Worm (Caenorhabditis elegans) whole organism, early embryonic: ENCODE measurements around the gene tyr-6.

Experiments
- B0310.2 ChIP-seq: sonication (generic microtip); optimal IDR thresholded peaks from 2 replicates; lab custom pipeline; 2016; ENCODE audit warnings: mild to moderate bottlenecking, missing genetic modification characterization, missing compliant biosample characterization
- F13C5.2 ChIP-seq: sonication (generic microtip); optimal IDR thresholded peaks from 2 replicates; lab custom pipeline; 2017; ENCODE audit warnings: mild to moderate bottlenecking, missing genetic modification characterization, inconsistent platforms, missing compliant biosample characterization
- aly-1 ChIP-seq: sonication (generic microtip); optimal IDR thresholded peaks from 2 replicates; lab custom pipeline; 2016; ENCODE audit warnings: missing genetic modification characterization, missing compliant biosample characterization
- ama-1 ChIP-seq: fragments of 150-350 bp; optimal IDR thresholded peaks from 2 replicates; lab custom pipeline; 2014
- ceh-13 ChIP-seq: fragments of 200-800 bp; sonication (Bioruptor generic); optimal IDR thresholded peaks from 2 replicates; lab custom pipeline; 2018; ENCODE audit warnings: mild to moderate bottlenecking, missing genetic modification characterization, missing compliant biosample characterization
- ceh-36 ChIP-seq: sonication (generic microtip); optimal IDR thresholded peaks from 2 replicates; lab custom pipeline; 2016; ENCODE audit warnings: missing genetic modification characterization, inconsistent platforms, missing compliant biosample characterization
- ets-7 ChIP-seq: sonication (generic microtip); optimal IDR thresholded peaks from 2 replicates; lab custom pipeline; 2016; ENCODE audit warnings: missing genotype, missing genetic modification characterization, missing compliant biosample characterization
- flt-1 ChIP-seq: fragments of 200-800 bp; sonication (Bioruptor generic); IDR thresholded peaks from 2 replicates; pipeline ENCODE4 v1.3.6; 2022; ENCODE audit warnings: missing genetic modification characterization, missing compliant biosample characterization
- hmbx-1 ChIP-seq: sonication (generic microtip); optimal IDR thresholded peaks from 2 replicates; lab custom pipeline; 2016; ENCODE audit warnings: mild to moderate bottlenecking, missing genetic modification characterization, missing compliant biosample characterization
- hmg-4 ChIP-seq: fragments of 200-800 bp; sonication (Bioruptor generic); optimal IDR thresholded peaks from 2 replicates; lab custom pipeline; 2018; ENCODE audit warnings: mild to moderate bottlenecking, missing genetic modification characterization, missing compliant biosample characterization
- hnd-1 ChIP-seq: sonication (generic microtip); optimal IDR thresholded peaks from 2 replicates; lab custom pipeline; 2016; ENCODE audit warnings: missing genetic modification characterization, missing compliant biosample characterization
- pes-1 ChIP-seq: fragments of 200-800 bp; sonication (Bioruptor generic); IDR thresholded peaks from 2 replicates; pipeline ENCODE4 v1.3.6; 2022; ENCODE audit warnings: missing genetic modification reagents, missing genetic modification characterization, missing compliant biosample characterization
- scrt-1 ChIP-seq: fragments of 200-800 bp; sonication (Bioruptor generic); IDR thresholded peaks from 2 replicates; pipeline ENCODE4 v1.3.6; 2022; ENCODE audit warnings: missing genetic modification characterization, missing compliant biosample characterization
- sea-1 ChIP-seq: fragments of 200-800 bp; sonication (Bioruptor generic); conservative IDR thresholded peaks from 2 replicates; pipeline ENCODE4 v1.3.6; 2022; ENCODE audit warnings: missing genetic modification characterization, missing compliant biosample characterization
- tbx-11 ChIP-seq: fragments of 200-800 bp; sonication (Bioruptor generic); IDR thresholded peaks from 2 replicates; pipeline ENCODE4 v1.3.6; 2022; ENCODE audit warnings: missing genetic modification characterization, missing compliant biosample characterization
- tbx-37 ChIP-seq: fragments of 200-800 bp; sonication (Bioruptor generic); conservative IDR thresholded peaks from 2 replicates; pipeline ENCODE4 v1.3.6; 2022; ENCODE audit warnings: missing genetic modification reagents, missing genetic modification characterization, missing compliant biosample characterization
- tra-4 ChIP-seq: sonication (generic microtip); optimal IDR thresholded peaks from 2 replicates; lab custom pipeline; 2017; ENCODE audit warnings: missing genetic modification characterization, missing compliant biosample characterization

The tyr-6 gene

DNA sequence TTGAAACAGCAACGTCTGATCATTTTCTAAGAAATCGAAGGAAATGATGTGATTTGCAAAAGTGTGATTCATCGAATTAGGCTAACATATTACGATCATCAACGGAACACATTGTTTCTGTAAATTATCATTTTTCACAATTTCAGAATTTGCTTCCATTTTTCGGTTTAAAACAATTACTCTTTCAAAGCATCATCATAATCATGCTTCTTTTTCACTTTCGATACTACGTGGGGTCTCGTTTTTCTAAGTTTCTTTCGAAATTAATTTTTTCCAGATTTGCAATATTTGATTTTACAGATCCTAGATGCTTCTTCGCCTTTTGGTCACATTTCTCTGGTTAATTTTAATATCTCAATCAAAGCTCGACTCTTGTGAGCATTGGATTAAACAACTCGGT is at the start of gene tyr-6:
tyr-6 (plus strand) TSS at position 301 of the 400 bp plus-strand sequence.
- TF ChIP-seq ets-7 (tag; lab: Kevin White, UChicago): no peak
- no peak for TF ChIP-seq hmbx-1
- TF ChIP-seq scrt-1: no peak
- TF ChIP-seq tra-4 (tag; lab: Kevin White, UChicago): no peak
- TF ChIP-seq ama-1 (lab: Kevin White, UChicago): no peak
- no peak for TF ChIP-seq flt-1 (GFP tag; lab: Robert Waterston, UW)
- TF ChIP-seq hnd-1 (tag; lab: Kevin White, UChicago): no peak
- TF ChIP-seq ceh-13: no peak
- no peak for TF ChIP-seq hmg-4 (GFP tag; lab: Kevin White, UChicago)
- TF ChIP-seq sea-1 (GFP tag; lab: Robert Waterston, UW): no peak
- no peak for TF ChIP-seq tbx-11 (GFP tag; lab: Robert Waterston, UW)
- TF ChIP-seq F13C5.2 (tag; lab: Kevin White, UChicago): no peak

DNA sequence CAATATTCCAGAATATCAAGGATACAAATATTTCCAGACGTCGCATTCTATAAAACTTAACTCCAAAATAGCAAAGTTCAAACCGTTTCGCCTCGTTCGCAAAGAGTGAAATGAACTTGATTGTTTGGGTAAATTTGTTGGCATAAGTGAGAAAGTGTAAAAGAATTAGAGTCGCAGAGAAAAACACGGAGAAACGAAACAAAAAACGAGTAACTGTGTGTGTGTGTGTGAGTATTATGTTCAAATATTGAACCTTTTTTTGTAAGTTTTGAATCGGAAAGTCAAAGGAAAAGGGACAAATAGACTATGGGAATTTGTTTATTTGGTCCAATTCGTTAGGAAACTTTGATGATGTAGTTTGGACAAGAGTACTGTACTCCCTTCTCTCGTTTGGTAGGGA is 48.7 kb upstream of the tyr-6 start, which contains the start of gene acp-7:
acp-7 (minus strand) TSS at position 101 of the 400 bp plus-strand sequence.
- TF ChIP-seq ama-1 (lab: Kevin White, UChicago) (no peak), hmbx-1 (no peak), ceh-36 (tag; lab: Kevin White, UChicago) (no peak), aly-1 (tag; lab: Kevin White, UChicago) (no peak), scrt-1 (no peak), tra-4 (tag; lab: Kevin White, UChicago) (no peak), sea-1 (GFP tag; lab: Robert Waterston, UW) (no peak), ets-7 (tag; lab: Kevin White, UChicago) (no peak), tbx-37 (no peak), pes-1 (GFP tag; lab: Robert Waterston, UW) (no peak), hnd-1 (tag; lab: Kevin White, UChicago) (no peak), B0310.2 (no peak), flt-1 (GFP tag; lab: Robert Waterston, UW) (no peak), tbx-11 (GFP tag; lab: Robert Waterston, UW) (no peak), F13C5.2 (tag; lab: Kevin White, UChicago) (no peak), ceh-13 (no peak), hmg-4 (GFP tag; lab: Kevin White, UChicago) (no peak)

DNA sequence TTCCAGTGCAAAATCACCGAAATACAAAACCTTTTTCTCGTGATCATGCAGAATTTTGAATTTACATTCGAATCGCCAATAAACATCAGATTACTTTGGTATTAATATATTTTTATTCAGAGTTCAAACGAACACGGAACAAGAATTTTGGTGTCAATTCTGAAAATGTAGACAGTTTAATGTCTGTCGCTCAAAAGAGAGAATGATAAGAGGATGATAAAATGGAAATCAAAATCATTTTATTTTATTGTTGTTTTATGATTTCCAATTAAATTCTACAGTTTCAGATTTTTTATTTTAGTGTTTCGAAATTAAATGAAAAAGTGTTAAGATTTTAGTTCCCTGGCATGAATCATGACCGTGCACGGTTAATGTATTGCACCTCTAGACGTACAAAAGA is 47.9 kb upstream of the tyr-6 start:
- no peak for TF ChIP-seq hmbx-1
- TF ChIP-seq hnd-1 (tag; lab: Kevin White, UChicago): no peak
- TF ChIP-seq ceh-13: no peak
- no peak for TF ChIP-seq tra-4 (tag; lab: Kevin White, UChicago)
- no peak for TF ChIP-seq B0310.2
- TF ChIP-seq F13C5.2 (tag; lab: Kevin White, UChicago): no peak
- TF ChIP-seq tbx-11 (GFP tag; lab: Robert Waterston, UW): no peak
- TF ChIP-seq tbx-37: no peak
- TF ChIP-seq hmg-4 (GFP tag; lab: Kevin White, UChicago): no peak
- no peak for TF ChIP-seq ama-1 (lab: Kevin White, UChicago)
- TF ChIP-seq sea-1 (GFP tag; lab: Robert Waterston, UW): no peak
- no peak for TF ChIP-seq flt-1 (GFP tag; lab: Robert Waterston, UW)
- no peak for TF ChIP-seq ets-7 (tag; lab: Kevin White, UChicago)
- no peak for TF ChIP-seq ceh-36 (tag; lab: Kevin White, UChicago)
- no peak for TF ChIP-seq scrt-1
- no peak for TF ChIP-seq aly-1 (tag; lab: Kevin White, UChicago)
- TF ChIP-seq pes-1 (GFP tag; lab: Robert Waterston, UW): no peak

DNA sequence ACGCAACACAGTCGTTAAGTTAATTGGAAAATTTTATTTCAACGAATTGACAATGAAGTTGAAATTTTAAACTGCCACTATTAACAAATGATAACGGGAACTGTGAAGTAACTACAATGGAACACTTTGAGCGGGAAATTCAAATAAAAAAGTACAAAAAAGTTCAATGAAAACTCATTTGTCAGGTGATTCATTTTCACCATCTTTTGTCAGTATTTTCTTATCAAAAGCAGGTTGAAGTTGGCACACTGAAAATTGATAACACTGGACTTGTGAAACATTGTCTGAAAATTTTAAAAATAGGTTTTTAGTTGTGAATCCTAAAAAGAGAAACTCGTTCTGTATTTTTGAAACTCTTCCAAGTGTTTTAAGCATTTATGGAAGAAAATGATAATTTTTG is 46.9 kb upstream of the tyr-6 start:
- TF ChIP-seq hmg-4 (GFP tag; lab: Kevin White, UChicago): no peak
- TF ChIP-seq scrt-1: no peak
- TF ChIP-seq F13C5.2 (tag; lab: Kevin White, UChicago): no peak
- no peak for TF ChIP-seq hnd-1 (tag; lab: Kevin White, UChicago)
- no peak for TF ChIP-seq tbx-11 (GFP tag; lab: Robert Waterston, UW)
- TF ChIP-seq pes-1 (GFP tag; lab: Robert Waterston, UW): no peak
- no peak for TF ChIP-seq tbx-37
- no peak for TF ChIP-seq ceh-13
- TF ChIP-seq tra-4 (tag; lab: Kevin White, UChicago): no peak
- no peak for TF ChIP-seq hmbx-1
- TF ChIP-seq ets-7 (tag; lab: Kevin White, UChicago): no peak
- no peak for TF ChIP-seq flt-1 (GFP tag; lab: Robert Waterston, UW)
- TF ChIP-seq aly-1 (tag; lab: Kevin White, UChicago): no peak
- TF ChIP-seq B0310.2: no peak
- TF ChIP-seq ceh-36 (tag; lab: Kevin White, UChicago): no peak
- no peak for TF ChIP-seq sea-1 (GFP tag; lab: Robert Waterston, UW)
- no peak for TF ChIP-seq ama-1 (lab: Kevin White, UChicago)

DNA sequence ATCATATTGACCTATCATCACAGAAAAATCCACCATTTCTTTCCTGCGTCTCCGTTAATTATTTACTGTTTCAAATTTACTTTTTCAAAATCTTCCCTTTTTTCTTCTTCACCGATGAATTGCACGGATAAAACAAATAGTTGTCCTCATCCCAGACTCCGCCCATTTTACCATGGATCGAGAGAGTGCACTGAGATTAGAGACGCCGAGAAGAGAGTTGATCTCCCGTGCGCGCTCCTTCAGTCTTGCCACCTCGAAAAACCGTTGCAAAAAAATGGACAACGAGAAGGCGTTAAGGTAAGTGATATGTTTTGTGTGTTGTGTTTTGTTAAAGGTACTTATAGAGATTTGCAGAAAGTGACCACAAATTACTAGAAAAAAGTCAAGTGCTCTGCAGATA is 42.3 kb upstream of the tyr-6 start, which contains the start of gene dlc-5:
dlc-5 (plus strand) TSS at position 154 of the 400 bp plus-strand sequence.
- TF ChIP-seq ceh-36 (tag; lab: Kevin White, UChicago): no peak

DNA sequence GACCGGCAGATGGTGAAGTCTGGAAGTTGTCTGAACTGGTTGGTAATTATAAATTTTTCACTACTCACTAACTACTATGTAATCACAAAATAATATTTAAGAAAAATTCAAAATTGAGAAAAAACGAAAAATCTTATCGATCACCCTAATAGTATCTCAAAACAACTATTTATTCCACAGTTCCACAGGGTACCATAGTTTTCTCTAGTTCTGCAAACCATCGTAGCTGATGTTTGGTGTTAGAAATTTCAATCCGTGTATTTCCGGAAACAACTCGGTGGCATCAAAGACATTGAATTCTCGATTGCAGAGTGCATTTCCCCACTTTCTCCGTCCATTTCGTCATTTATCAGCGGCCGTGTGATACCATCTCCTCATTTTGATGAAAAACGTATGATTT is 38.7 kb upstream of the tyr-6 start, which contains the start of gene Y73B6BL.31:
Y73B6BL.31 (plus strand) TSS at position 301 of the 400 bp plus-strand sequence.
- TF ChIP-seq hmg-4 (GFP tag; lab: Kevin White, UChicago): no peak
- TF ChIP-seq hmbx-1: no peak
- no peak for TF ChIP-seq tbx-37
- TF ChIP-seq ama-1 (lab: Kevin White, UChicago): no peak
- no peak for TF ChIP-seq ceh-13
- TF ChIP-seq flt-1 (GFP tag; lab: Robert Waterston, UW): no peak
- no peak for TF ChIP-seq sea-1 (GFP tag; lab: Robert Waterston, UW)
- no peak for TF ChIP-seq aly-1 (tag; lab: Kevin White, UChicago)
- no peak for TF ChIP-seq F13C5.2 (tag; lab: Kevin White, UChicago)
- no peak for TF ChIP-seq tbx-11 (GFP tag; lab: Robert Waterston, UW)
- no peak for TF ChIP-seq pes-1 (GFP tag; lab: Robert Waterston, UW)
- TF ChIP-seq scrt-1: no peak
- no peak for TF ChIP-seq ets-7 (tag; lab: Kevin White, UChicago)
- TF ChIP-seq ceh-36 (tag; lab: Kevin White, UChicago): no peak

DNA sequence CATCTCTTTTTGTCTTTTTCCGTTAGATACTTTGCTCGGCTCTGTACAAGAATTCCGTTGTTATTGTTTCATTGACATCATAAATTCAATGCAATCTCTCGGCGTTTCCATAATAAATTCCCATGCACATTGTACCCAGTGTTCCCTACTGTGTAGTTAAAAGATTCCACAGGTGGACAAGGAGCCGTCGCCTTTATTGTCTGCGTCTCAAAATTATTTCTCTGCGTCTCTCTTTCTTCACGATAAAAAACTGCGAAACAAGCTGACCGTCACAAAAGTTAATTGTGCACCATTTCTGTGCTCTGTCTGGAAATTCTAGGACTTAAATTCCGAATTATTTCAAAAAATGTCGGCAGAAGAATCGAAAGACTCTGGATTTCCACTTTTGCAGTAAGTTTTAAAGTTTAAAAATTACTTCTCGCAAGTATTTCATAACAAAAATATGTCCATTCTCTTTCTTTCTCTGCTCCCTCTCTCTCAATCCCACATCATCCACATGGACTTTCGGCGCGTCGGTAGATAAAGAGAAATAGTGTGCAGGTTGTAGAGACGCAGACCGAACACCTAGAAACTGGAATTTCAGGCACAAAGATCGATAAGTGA is 38.2 kb upstream of the tyr-6 start:
- no peak for TF ChIP-seq ceh-36 (tag; lab: Kevin White, UChicago)
- TF ChIP-seq hmg-4 (GFP tag; lab: Kevin White, UChicago): no peak
- TF ChIP-seq flt-1 (GFP tag; lab: Robert Waterston, UW): no peak
- TF ChIP-seq ceh-13: no peak
- no peak for TF ChIP-seq B0310.2
- TF ChIP-seq sea-1 (GFP tag; lab: Robert Waterston, UW): no peak
- TF ChIP-seq hmbx-1: no peak
- no peak for TF ChIP-seq pes-1 (GFP tag; lab: Robert Waterston, UW)
